Worm (Caenorhabditis elegans) whole organism, late embryonic: ENCODE results near the gene ZK596.3.

Experiments used
- F13H6.1 ChIP-seq: sonication (generic microtip); optimal IDR thresholded peaks from 2 replicates; lab custom pipeline; 2016; ENCODE audit warnings: missing genetic modification characterization, missing compliant biosample characterization
- K02D7.2 ChIP-seq: sonication (generic microtip); optimal IDR thresholded peaks from 2 replicates; lab custom pipeline; 2017; ENCODE audit warnings: mild to moderate bottlenecking, missing genetic modification characterization, missing compliant biosample characterization
- Y22D7AL.16 ChIP-seq: sonication (generic microtip); optimal IDR thresholded peaks from 2 replicates; lab custom pipeline; 2016; ENCODE audit warnings: missing genetic modification characterization, missing compliant biosample characterization
- ahr-1 ChIP-seq: sonication (generic microtip); optimal IDR thresholded peaks from 2 replicates; lab custom pipeline; 2016; ENCODE audit warnings: missing genetic modification characterization, missing compliant biosample characterization
- ceh-14 ChIP-seq: sonication (generic microtip); optimal IDR thresholded peaks from 2 replicates; lab custom pipeline; 2016; ENCODE audit warnings: missing genotype, missing genetic modification characterization, missing compliant biosample characterization
- ceh-30 ChIP-seq: fragments of 150-350 bp; optimal IDR thresholded peaks from 2 replicates; lab custom pipeline; 2014; ENCODE audit warnings: missing biosample characterization, missing genetic modification characterization
- ceh-45 ChIP-seq: fragments of 200-800 bp; sonication (Bioruptor generic); IDR thresholded peaks from 2 replicates; pipeline ENCODE4 v1.3.6; 2022; ENCODE audit warnings: missing genetic modification reagents, missing genetic modification characterization, missing compliant biosample characterization
- dve-1 ChIP-seq: sonication (generic microtip); optimal IDR thresholded peaks from 2 replicates; lab custom pipeline; 2017; ENCODE audit warnings: antibody characterized with exemption, mild to moderate bottlenecking, missing genetic modification characterization, missing compliant biosample characterization
- elt-2 ChIP-seq: sonication (generic microtip); optimal IDR thresholded peaks from 2 replicates; lab custom pipeline; 2016; ENCODE audit warnings: missing genetic modification reagents, missing genetic modification characterization, missing compliant biosample characterization
- ets-4 ChIP-seq: sonication (generic microtip); optimal IDR thresholded peaks from 2 replicates; lab custom pipeline; 2016; ENCODE audit warnings: missing genetic modification characterization, missing compliant biosample characterization
- fkh-10 ChIP-seq: fragments of 150-350 bp; optimal IDR thresholded peaks from 2 replicates; lab custom pipeline; 2014; ENCODE audit warnings: missing biosample characterization, missing genetic modification reagents, missing genetic modification characterization
- hlh-15 ChIP-seq: sonication (generic microtip); optimal IDR thresholded peaks from 2 replicates; lab custom pipeline; 2016; ENCODE audit warnings: missing genetic modification characterization, missing compliant biosample characterization
- lin-11 ChIP-seq: fragments of 200-800 bp; sonication (Bioruptor generic); optimal IDR thresholded peaks from 2 replicates; lab custom pipeline; 2018; ENCODE audit warnings: mild to moderate bottlenecking, missing genetic modification characterization, missing compliant biosample characterization
- madf-2 ChIP-seq: sonication (generic microtip); optimal IDR thresholded peaks from 2 replicates; lab custom pipeline; 2017; ENCODE audit warnings: missing genetic modification characterization, missing compliant biosample characterization
- nhr-232 ChIP-seq: sonication (generic microtip); optimal IDR thresholded peaks from 2 replicates; lab custom pipeline; 2016; ENCODE audit warnings: missing genetic modification characterization, missing compliant biosample characterization
- pha-2 ChIP-seq: sonication (generic microtip); optimal IDR thresholded peaks from 2 replicates; lab custom pipeline; 2017; ENCODE audit warnings: mild to moderate bottlenecking, missing genetic modification characterization, missing compliant biosample characterization
- pha-4 ChIP-seq: fragments of 150-350 bp; optimal IDR thresholded peaks from 2 replicates; lab custom pipeline; 2018; ENCODE audit warnings: missing biosample characterization, missing genetic modification reagents, missing genetic modification characterization
- rnt-1 ChIP-seq: sonication (generic microtip); optimal IDR thresholded peaks from 2 replicates; lab custom pipeline; 2016; ENCODE audit warnings: missing genetic modification characterization, missing compliant biosample characterization
- sox-2 ChIP-seq: fragments of 200-800 bp; sonication (Bioruptor generic); IDR thresholded peaks from 2 replicates; pipeline ENCODE4 v1.3.6; 2022; ENCODE audit warnings: missing genetic modification reagents, missing genetic modification characterization, missing compliant biosample characterization
- tbx-2 ChIP-seq: sonication (generic microtip); optimal IDR thresholded peaks from 2 replicates; lab custom pipeline; 2016; ENCODE audit warnings: missing genetic modification characterization, missing compliant biosample characterization
- ttx-3 ChIP-seq: sonication (generic microtip); optimal IDR thresholded peaks from 2 replicates; lab custom pipeline; 2016; ENCODE audit warnings: missing genetic modification reagents, missing genetic modification characterization, missing compliant biosample characterization
- unc-42 ChIP-seq: sonication (generic microtip); optimal IDR thresholded peaks from 2 replicates; lab custom pipeline; 2016; ENCODE audit warnings: missing genotype, missing genetic modification characterization, missing compliant biosample characterization
- zip-5 ChIP-seq: sonication (generic microtip); optimal IDR thresholded peaks from 2 replicates; lab custom pipeline; 2016; ENCODE audit warnings: missing genetic modification characterization, missing compliant biosample characterization

Gene ZK596.3

DNA sequence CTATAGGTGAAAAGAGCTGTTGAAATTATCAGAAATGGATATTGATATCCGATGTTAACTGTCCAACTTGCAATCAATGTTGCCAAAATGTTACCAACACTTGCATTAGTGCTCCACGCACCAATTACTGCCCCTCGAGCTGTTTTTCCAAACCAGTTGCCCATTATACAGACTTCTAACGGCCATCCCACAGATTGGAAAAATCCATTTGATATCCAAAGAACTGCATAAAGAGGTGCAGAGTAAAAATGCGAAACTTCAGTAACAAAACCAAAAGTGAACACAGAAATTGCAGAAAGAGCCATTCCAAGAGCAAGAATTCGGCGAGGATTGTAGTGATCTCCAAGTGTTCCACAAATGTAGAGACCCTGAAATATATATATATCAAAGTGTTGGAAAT is 50.1 kb downstream of the ZK596.3 start:
- TF ChIP-seq unc-42 (tag; lab: Kevin White, UChicago), result no peak
- no peak for TF ChIP-seq hlh-15 (tag; lab: Kevin White, UChicago)
- no peak for TF ChIP-seq rnt-1 (tag; lab: Kevin White, UChicago)
- no peak for TF ChIP-seq ttx-3 (tag; lab: Kevin White, UChicago)
- no peak for TF ChIP-seq madf-2
- TF ChIP-seq pha-2 (tag; lab: Kevin White, UChicago), result no peak
- TF ChIP-seq zip-5 (tag; lab: Kevin White, UChicago), result no peak
- TF ChIP-seq pha-4 (tag; lab: Kevin White, UChicago), result no peak
- TF ChIP-seq ceh-45 (GFP tag; lab: Robert Waterston, UW), result no peak
- no peak for TF ChIP-seq ceh-14 (tag; lab: Kevin White, UChicago)
- TF ChIP-seq dve-1 (tag; lab: Kevin White, UChicago), result no peak
- no peak for TF ChIP-seq ets-4 (tag; lab: Kevin White, UChicago)
- no peak for TF ChIP-seq Y22D7AL.16 (tag; lab: Kevin White, UChicago)
- no peak for TF ChIP-seq ceh-30 (tag; lab: Kevin White, UChicago)
- TF ChIP-seq elt-2, result no peak
- TF ChIP-seq sox-2 (GFP tag; lab: Robert Waterston, UW), result no peak
- no peak for TF ChIP-seq tbx-2 (tag; lab: Kevin White, UChicago)
- no peak for TF ChIP-seq ahr-1 (tag; lab: Kevin White, UChicago)

DNA sequence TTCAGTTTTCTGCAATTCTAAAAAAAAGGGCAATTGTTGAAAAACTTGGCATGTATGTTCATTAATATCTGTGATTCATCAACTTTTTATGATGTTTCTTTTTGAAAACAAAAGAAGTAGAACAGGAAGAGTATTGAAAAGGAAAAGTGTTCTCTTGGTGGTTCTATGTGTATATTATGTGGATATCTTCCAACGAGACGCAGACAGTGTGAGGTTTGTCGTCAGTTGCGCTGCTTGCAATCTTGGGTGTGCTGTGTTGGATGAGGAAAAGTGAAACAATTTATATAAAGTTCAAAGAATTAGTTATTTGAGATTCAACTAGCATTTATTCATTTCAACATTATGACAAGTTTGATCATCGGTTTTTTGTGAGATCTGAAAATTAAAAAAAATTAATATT is 51.8 kb downstream of the ZK596.3 start:
- TF ChIP-seq Y22D7AL.16 (tag; lab: Kevin White, UChicago), result no peak
- TF ChIP-seq K02D7.2 (tag; lab: Kevin White, UChicago), result no peak
- no peak for TF ChIP-seq nhr-232 (tag; lab: Kevin White, UChicago)
- TF ChIP-seq fkh-10 (GFP tag; lab: Kevin White, UChicago), result no peak
- TF ChIP-seq lin-11 (tag; lab: Kevin White, UChicago), result no peak
- no peak for TF ChIP-seq F13H6.1 (tag; lab: Kevin White, UChicago)
